Worm (Caenorhabditis elegans) whole organism, L2 larva: ENCODE measurements around the gene F36G9.15.

ENCODE experiments used
- ama-1 ChIP-seq: fragments of 150-350 bp; optimal IDR thresholded peaks from 2 replicates; lab custom pipeline; 2018; ENCODE audit warnings: inconsistent platforms
- ceh-82 ChIP-seq: fragments of 150-350 bp; optimal IDR thresholded peaks from 2 replicates; lab custom pipeline; 2014; ENCODE audit warnings: missing biosample characterization, missing genetic modification characterization
- lsy-2 ChIP-seq, 2 experiments: fragments of 150-350 bp in 1 of 2; sonication (generic microtip) in 1 of 2; optimal IDR thresholded peaks; 2 replicates each; lab custom pipeline; 2014 to 2017; ENCODE audit warnings: missing biosample characterization in 2 of 2, missing genetic modification characterization in 2 of 2
- sem-4 ChIP-seq: fragments of 150-350 bp; optimal IDR thresholded peaks from 2 replicates; lab custom pipeline; 2014; ENCODE audit warnings: missing biosample characterization, missing genetic modification reagents, missing genetic modification characterization

DNA sequence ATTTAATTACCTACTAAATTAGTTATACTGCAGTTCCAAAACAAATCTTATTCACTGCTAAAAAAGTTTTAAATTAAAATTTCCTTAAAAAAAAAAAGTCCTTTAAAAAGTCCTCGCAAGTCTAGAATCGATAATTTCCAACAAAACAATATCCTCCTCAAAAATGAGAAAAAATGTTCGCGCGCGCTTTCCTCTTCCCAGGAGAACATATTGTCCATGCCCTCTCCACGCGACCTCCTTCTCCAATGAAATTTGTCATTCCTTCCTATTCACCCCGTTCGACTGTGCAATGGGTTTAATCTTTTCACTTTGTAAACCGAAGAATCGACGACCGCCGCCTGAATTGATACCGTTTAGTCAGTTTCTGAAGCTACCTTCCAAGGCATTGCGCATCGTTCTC, 48.2 kb upstream of the F36G9.15 start, which contains the start of gene T10C6.10:
- TF ChIP-seq sem-4 (no peak), ceh-82 (tag; lab: Kevin White, UChicago) (no peak), lsy-2 (tag; optimal IDR thresholded peaks at IDR 0.05; lab: Kevin White, UChicago) (no peak), ama-1 (lab: Kevin White, UChicago) (no peak)
